Worm (Caenorhabditis elegans) whole organism, L4 larva: ENCODE data around the gene F13H10.9.

Experiments
- F44E2.7 ChIP-seq: fragments of 200-800 bp; sonication (Bioruptor generic); IDR thresholded peaks from 2 replicates; pipeline ENCODE4 v2.1.2; 2022; ENCODE audit warnings: missing genetic modification characterization, missing compliant biosample characterization
- R02D3.7 ChIP-seq: fragments of 150-350 bp; sonication (generic microtip); optimal IDR thresholded peaks from 3 replicates; lab custom pipeline; 2014; ENCODE audit warnings: missing biosample characterization, missing genetic modification characterization
- ama-1 ChIP-seq: fragments of 150-350 bp; optimal IDR thresholded peaks from 2 replicates; lab custom pipeline; 2014; ENCODE audit warnings: inconsistent platforms, mixed read lengths
- ces-1 ChIP-seq: fragments of 150-350 bp; sonication (generic microtip); optimal IDR thresholded peaks from 4 replicates; lab custom pipeline; 2014; ENCODE audit warnings: missing biosample characterization, missing genetic modification reagents, missing genetic modification characterization
- fkh-10 ChIP-seq: fragments of 150-350 bp; optimal IDR thresholded peaks from 2 replicates; lab custom pipeline; 2014; ENCODE audit warnings: missing biosample characterization, missing genetic modification reagents, missing genetic modification characterization
- fos-1 ChIP-seq: fragments of 150-350 bp; optimal IDR thresholded peaks from 2 replicates; lab custom pipeline; 2014; ENCODE audit warnings: missing biosample characterization, missing genetic modification characterization
- lin-13 ChIP-seq: fragments of 150-350 bp; optimal IDR thresholded peaks from 2 replicates; lab custom pipeline; 2014; ENCODE audit warnings: missing biosample characterization, missing genetic modification reagents, missing genetic modification characterization
- madf-9 ChIP-seq: fragments of 200-800 bp; sonication (Bioruptor generic); conservative IDR thresholded peaks from 2 replicates; pipeline ENCODE4 v1.3.6; 2022; ENCODE audit warnings: missing genetic modification reagents, missing genetic modification characterization, missing compliant biosample characterization
- mep-1 ChIP-seq: fragments of 150-350 bp; sonication (generic microtip); optimal IDR thresholded peaks from 3 replicates; lab custom pipeline; 2014; ENCODE audit warnings: missing biosample characterization, missing genetic modification characterization
- unc-62 ChIP-seq, 3 experiments: fragments of 150-350 bp in 1 of 3; sonication (generic microtip); optimal IDR thresholded peaks in 2 of 3; peaks in 1 of 3; 1 replicate in 1 of 3; 2 replicates in 2 of 3; lab custom pipeline; 2014 to 2017; ENCODE audit warnings: missing biosample characterization in 3 of 3, missing genetic modification characterization in 3 of 3, missing genetic modification reagents in 3 of 3, missing genotype in 1 of 3

DNA sequence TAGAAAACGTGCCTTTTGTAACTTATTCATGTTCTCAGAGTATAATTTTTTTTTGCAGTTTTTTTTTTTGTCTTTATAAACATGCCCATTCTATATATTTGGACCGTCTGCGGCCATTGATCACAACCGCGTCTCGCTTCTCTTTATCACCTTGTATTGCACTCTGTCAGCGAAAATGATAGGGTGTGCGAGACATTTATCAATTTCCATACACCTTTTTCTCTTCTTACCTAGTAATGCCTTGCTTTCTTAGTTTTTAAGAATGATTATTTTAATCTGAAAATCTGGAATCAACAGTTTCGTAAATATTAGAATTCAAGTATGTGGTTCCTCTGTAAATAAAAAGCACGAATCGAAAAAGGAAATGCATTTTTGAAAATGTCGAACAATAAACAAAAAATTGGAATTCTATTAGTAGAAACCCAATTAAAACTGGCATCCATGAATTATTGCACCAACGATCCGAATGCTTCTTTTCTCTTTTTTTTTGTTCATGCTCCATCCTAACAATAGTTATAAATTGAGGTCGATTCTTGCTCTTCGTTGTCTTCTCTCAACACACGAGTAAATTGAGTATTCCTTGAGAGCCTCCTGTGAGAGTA, 35.5 kb downstream of the F13H10.9 start:
- TF ChIP-seq fkh-10 (GFP tag; lab: Kevin White, UChicago): no peak
- TF ChIP-seq lin-13 (GFP tag; lab: Kevin White, UChicago): no peak
- no peak for TF ChIP-seq mep-1 (tag; lab: Kevin White, UChicago)
- TF ChIP-seq madf-9: no peak
- TF ChIP-seq fos-1 (tag; lab: Kevin White, UChicago): no peak
- TF ChIP-seq R02D3.7 (tag; lab: Kevin White, UChicago): no peak
- no peak for TF ChIP-seq F44E2.7 (GFP tag; lab: Robert Waterston, UW)
- TF ChIP-seq unc-62 (GFP tag; optimal IDR thresholded peaks at IDR 0.05 in 1 of 2; lab: Kevin White, UChicago): no peak
- TF ChIP-seq unc-62 (tag; optimal IDR thresholded peaks at IDR 0.05; lab: Kevin White, UChicago): no peak
- peak; percentile 11 for TF ChIP-seq ces-1 (GFP tag; lab: Kevin White, UChicago)
- TF ChIP-seq ama-1 (lab: Kevin White, UChicago): no peak
